Fruit fly (Drosophila melanogaster) whole organism, embryonic: ENCODE results near the gene CG32811.

Source experiments
- Abd-B ChIP-seq: fragments of 200-800 bp; sonication (Bioruptor generic); optimal IDR thresholded peaks from 2 replicates; lab custom pipeline; 2018; ENCODE audit warnings: missing biosample characterization, mild to moderate bottlenecking, missing genetic modification characterization, moderate library complexity
- Awh ChIP-seq: fragments of 200-800 bp; sonication (Bioruptor generic); IDR thresholded peaks from 2 replicates; pipeline ENCODE4, ENCODE4 v1.3.6; 2022; ENCODE audit warnings: missing biosample characterization, missing genetic modification characterization
- Bgb ChIP-seq: fragments of 200-800 bp; sonication (Bioruptor generic); IDR thresholded peaks from 2 replicates; pipeline ENCODE4 v1.3.6; 2022; ENCODE audit warnings: missing biosample characterization, missing genetic modification characterization; ENCODE audit not compliant: partially characterized antibody
- Blimp-1 ChIP-seq: fragments of 200-800 bp; sonication (Bioruptor generic); optimal IDR thresholded peaks from 3 replicates; lab custom pipeline; 2018; ENCODE audit warnings: missing biosample characterization, missing genetic modification characterization, mild to moderate bottlenecking, moderate library complexity, missing genetic modification reagents
- CG1024 ChIP-seq: fragments of 200-800 bp; sonication (Bioruptor generic); IDR thresholded peaks from 2 replicates; pipeline ENCODE4 v1.3.6; 2022; ENCODE audit warnings: missing biosample characterization, missing genetic modification characterization
- CG10267 ChIP-seq: fragments of 200-800 bp; sonication (Bioruptor generic); optimal IDR thresholded peaks from 2 replicates; lab custom pipeline; 2018; ENCODE audit warnings: missing biosample characterization, mild to moderate bottlenecking, missing genetic modification characterization, moderate library complexity
- CG11085 ChIP-seq: fragments of 200-800 bp; sonication (Bioruptor generic); IDR thresholded peaks from 2 replicates; pipeline ENCODE4 v1.3.6; 2022; ENCODE audit warnings: missing biosample characterization, missing genetic modification characterization
- CG11456 ChIP-seq: fragments of 200-800 bp; sonication (Bioruptor generic); IDR thresholded peaks from 3 replicates; pipeline ENCODE4 v1.3.6; 2022; ENCODE audit warnings: missing biosample characterization, missing genetic modification characterization
- CG12155 ChIP-seq: fragments of 200-800 bp; sonication (Bioruptor generic); optimal IDR thresholded peaks from 3 replicates; lab custom pipeline; 2016; ENCODE audit warnings: missing biosample characterization, missing genetic modification characterization
- CG12219 ChIP-seq: fragments of 200-800 bp; sonication (Bioruptor generic); optimal IDR thresholded peaks from 3 replicates; lab custom pipeline; 2018; ENCODE audit warnings: missing biosample characterization, mild to moderate bottlenecking, missing genetic modification characterization
- CG13296 ChIP-seq: fragments of 200-800 bp; sonication (Bioruptor generic); optimal IDR thresholded peaks from 3 replicates; lab custom pipeline; 2018; ENCODE audit warnings: missing biosample characterization, mild to moderate bottlenecking, missing genetic modification characterization
- CG15601 ChIP-seq: fragments of 200-800 bp; sonication (Bioruptor generic); optimal IDR thresholded peaks from 3 replicates; lab custom pipeline; 2019; ENCODE audit warnings: missing biosample characterization, mild to moderate bottlenecking, missing genetic modification characterization, moderate library complexity
- CG31388 ChIP-seq: fragments of 200-800 bp; sonication (Bioruptor generic); optimal IDR thresholded peaks from 2 replicates; lab custom pipeline; 2016; ENCODE audit warnings: missing biosample characterization, missing genetic modification characterization
- CHES-1-like ChIP-seq: fragments of 200-800 bp; sonication (Bioruptor generic); optimal IDR thresholded peaks from 2 replicates; lab custom pipeline; 2016; ENCODE audit warnings: missing biosample characterization, missing genetic modification characterization
- Drgx ChIP-seq: fragments of 200-800 bp; sonication (Bioruptor generic); IDR thresholded peaks from 2 replicates; pipeline ENCODE4 v1.3.6; 2022; ENCODE audit warnings: missing biosample characterization, missing genetic modification characterization
- E2f1 ChIP-seq: fragments of 200-800 bp; sonication (Bioruptor generic); IDR thresholded peaks from 2 replicates; pipeline ENCODE4 v1.3.6; 2022; ENCODE audit warnings: missing biosample characterization, missing genetic modification characterization
- Hr39 ChIP-seq: fragments of >200 bp; optimal IDR thresholded peaks from 2 replicates; lab custom pipeline; 2017
- MBD-R2 ChIP-seq: fragments of 200-800 bp; sonication (Bioruptor generic); IDR thresholded peaks from 2 replicates; pipeline ENCODE4 v1.3.6; 2022; ENCODE audit warnings: missing biosample characterization, missing genetic modification characterization
- MESR4 ChIP-seq: fragments of 200-800 bp; sonication (Bioruptor generic); optimal IDR thresholded peaks from 2 replicates; lab custom pipeline; 2018; ENCODE audit warnings: missing biosample characterization, mild to moderate bottlenecking, missing genetic modification characterization, moderate library complexity
- Med ChIP-seq: fragments of 200-800 bp; sonication (Bioruptor generic); peaks from one replicate; lab custom pipeline; 2016; ENCODE audit warnings: missing biosample characterization, missing genetic modification characterization, mild to moderate bottlenecking, inconsistent platforms, moderate library complexity
- NC2α ChIP-seq: fragments of 200-800 bp; sonication (Bioruptor generic); optimal IDR thresholded peaks from 2 replicates; lab custom pipeline; 2016; ENCODE audit warnings: missing biosample characterization, missing genetic modification characterization
- Nf-YB ChIP-seq: fragments of 200-800 bp; sonication (Bioruptor generic); optimal IDR thresholded peaks from 3 replicates; lab custom pipeline; 2019; ENCODE audit warnings: missing biosample characterization, mild to moderate bottlenecking, missing genetic modification characterization, moderate library complexity
- Six4 ChIP-seq: fragments of 200-800 bp; sonication (Bioruptor generic); optimal IDR thresholded peaks from 2 replicates; lab custom pipeline; 2016; ENCODE audit warnings: missing biosample characterization, missing genetic modification characterization
- Sry-δ ChIP-seq: fragments of 200-800 bp; sonication (Bioruptor generic); optimal IDR thresholded peaks from 2 replicates; lab custom pipeline; 2016; ENCODE audit warnings: missing biosample characterization, missing genetic modification characterization
- Ssrp ChIP-seq: fragments of 200-800 bp; sonication (Bioruptor generic); optimal IDR thresholded peaks from 2 replicates; lab custom pipeline; 2018; ENCODE audit warnings: missing biosample characterization, mild to moderate bottlenecking, missing genetic modification characterization, moderate library complexity
- aop ChIP-seq: fragments of 200-800 bp; sonication (Bioruptor generic); IDR thresholded peaks from 2 replicates; pipeline ENCODE4 v1.3.6; 2022; ENCODE audit warnings: missing biosample characterization, missing genetic modification characterization
- ase ChIP-seq: fragments of 200-800 bp; sonication (Bioruptor generic); IDR thresholded peaks from 3 replicates; pipeline ENCODE4 v1.3.6; 2022; ENCODE audit warnings: missing biosample characterization, missing genetic modification characterization
- ato ChIP-seq: fragments of 200-800 bp; sonication (Bioruptor generic); IDR thresholded peaks from 2 replicates; pipeline ENCODE4 v1.3.6; 2022; ENCODE audit warnings: missing biosample characterization, missing genetic modification characterization; ENCODE audit not compliant: partially characterized antibody
- bcd ChIP-seq: fragments of 200-800 bp; sonication (Bioruptor generic); optimal IDR thresholded peaks from 2 replicates; lab custom pipeline; 2017; ENCODE audit warnings: missing biosample characterization, mild to moderate bottlenecking, missing genetic modification characterization
- br ChIP-seq: fragments of >200 bp; optimal IDR thresholded peaks from 2 replicates; lab custom pipeline; 2017
- cg ChIP-seq: fragments of 200-800 bp; sonication (Bioruptor generic); optimal IDR thresholded peaks from 3 replicates; lab custom pipeline; 2019; ENCODE audit warnings: missing biosample characterization, mild to moderate bottlenecking, missing genetic modification characterization, moderate library complexity
- chif ChIP-seq, 2 experiments: fragments of 200-800 bp; sonication (Bioruptor generic); optimal IDR thresholded peaks; 3 replicates each; lab custom pipeline; 2016; ENCODE audit warnings: missing biosample characterization in 2 of 2, missing genetic modification characterization in 2 of 2
- dmrt11E ChIP-seq: fragments of 200-800 bp; sonication (Bioruptor generic); optimal IDR thresholded peaks from 3 replicates; lab custom pipeline; 2018; ENCODE audit warnings: missing biosample characterization, mild to moderate bottlenecking, missing genetic modification characterization, moderate library complexity
- ftz-f1 ChIP-seq: fragments of 200-800 bp; sonication (Bioruptor generic); optimal IDR thresholded peaks from 2 replicates; lab custom pipeline; 2016; ENCODE audit warnings: missing biosample characterization, missing genetic modification characterization
- hbn ChIP-seq: fragments of 200-800 bp; sonication (Bioruptor generic); IDR thresholded peaks from 2 replicates; pipeline ENCODE4 v1.3.6; 2022; ENCODE audit warnings: missing biosample characterization, missing genetic modification characterization; ENCODE audit not compliant: partially characterized antibody
- ind ChIP-seq: fragments of 200-800 bp; sonication (Bioruptor generic); optimal IDR thresholded peaks from 3 replicates; lab custom pipeline; 2016; ENCODE audit warnings: missing biosample characterization, missing genetic modification characterization
- jumu ChIP-seq: fragments of 200-800 bp; sonication (Bioruptor generic); optimal IDR thresholded peaks from 3 replicates; lab custom pipeline; 2016; ENCODE audit warnings: missing biosample characterization, missing genetic modification characterization
- kni ChIP-seq: fragments of 200-800 bp; sonication (Bioruptor generic); optimal IDR thresholded peaks from 3 replicates; lab custom pipeline; 2017; ENCODE audit warnings: mild to moderate bottlenecking, missing biosample characterization, missing genetic modification reagents, missing genetic modification characterization
- knrl ChIP-seq: fragments of 200-800 bp; sonication (Bioruptor generic); IDR thresholded peaks from 3 replicates; pipeline ENCODE4 v1.3.6; 2022; ENCODE audit warnings: missing biosample characterization, missing genetic modification characterization; ENCODE audit not compliant: partially characterized antibody
- lmd ChIP-seq: fragments of 200-800 bp; sonication (Bioruptor generic); IDR thresholded peaks from 2 replicates; pipeline ENCODE4 v1.3.6; 2022; ENCODE audit warnings: missing biosample characterization, missing genetic modification characterization
- pan ChIP-seq, 4 experiments: fragments of >200 bp in 3 of 4; fragments of 200-800 bp in 1 of 4; sonication (Bioruptor generic) in 1 of 4; optimal IDR thresholded peaks in 3 of 4; IDR thresholded peaks in 1 of 4; 2 replicates each; pipeline versions ENCODE4 v1.3.6 to Lab custom; 2017 to 2022; ENCODE audit warnings: missing biosample characterization in 2 of 4, missing genetic modification characterization in 2 of 4, mixed read lengths in 1 of 4
- peb ChIP-seq: fragments of 200-800 bp; sonication (Bioruptor generic); IDR thresholded peaks from 2 replicates; pipeline ENCODE4 v1.3.6; 2022; ENCODE audit warnings: missing biosample characterization, missing genetic modification characterization
- psq ChIP-seq: fragments of 200-800 bp; sonication (Bioruptor generic); optimal IDR thresholded peaks from 2 replicates; lab custom pipeline; 2017; ENCODE audit warnings: missing biosample characterization, missing genetic modification characterization
- rib ChIP-seq: fragments of 200-800 bp; sonication (Bioruptor generic); IDR thresholded peaks from 2 replicates; pipeline ENCODE4 v1.3.6; 2022; ENCODE audit warnings: missing biosample characterization, missing genetic modification characterization
- row ChIP-seq: fragments of 200-800 bp; sonication (Bioruptor generic); IDR thresholded peaks from 3 replicates; pipeline ENCODE4 v1.3.6; 2022; ENCODE audit warnings: missing biosample characterization, missing genetic modification characterization
- schlank ChIP-seq: fragments of 200-800 bp; sonication (Bioruptor generic); optimal IDR thresholded peaks from 2 replicates; lab custom pipeline; 2018; ENCODE audit warnings: missing biosample characterization, mild to moderate bottlenecking, missing genetic modification characterization
- shn ChIP-seq: fragments of 200-800 bp; sonication (Bioruptor generic); optimal IDR thresholded peaks from 3 replicates; lab custom pipeline; 2016; ENCODE audit warnings: missing biosample characterization, missing genetic modification characterization
- sima ChIP-seq: fragments of 200-800 bp; sonication (Bioruptor generic); optimal IDR thresholded peaks from 2 replicates; lab custom pipeline; 2016; ENCODE audit warnings: missing biosample characterization, missing genetic modification characterization
- sr ChIP-seq: fragments of 200-800 bp; sonication (Bioruptor generic); IDR thresholded peaks from 3 replicates; pipeline ENCODE4 v1.3.6; 2022; ENCODE audit warnings: missing biosample characterization, missing genetic modification characterization
- tio ChIP-seq: fragments of 200-800 bp; sonication (Bioruptor generic); optimal IDR thresholded peaks from 2 replicates; lab custom pipeline; 2017; ENCODE audit warnings: missing biosample characterization, missing genetic modification characterization, inconsistent platforms
- zen ChIP-seq: fragments of 200-800 bp; sonication (Bioruptor generic); optimal IDR thresholded peaks from 3 replicates; lab custom pipeline; 2018; ENCODE audit warnings: missing biosample characterization, mild to moderate bottlenecking, missing genetic modification characterization, moderate library complexity

Gene CG32811

dm6 chrX:1272848-1273247 is 25.3 kb downstream of the CG32811 start (continued):
- TF ChIP-seq aop (no peak), E2f1 (0 out of 2 replicates have a peak, but pooled peaks have one; percentile 19), Sry-δ (GFP tag; lab: Kevin White, UChicago) (no peak), MESR4 (GFP tag; lab: Kevin White, UChicago) (no peak), jumu (GFP tag; lab: Kevin White, UChicago) (peak; percentile 34), hbn (no peak), NC2α (GFP tag; lab: Kevin White, UChicago) (no peak), psq (no peak), pan (optimal IDR thresholded peaks at IDR 0.05; lab: Kevin White, UChicago) (no peak), pan (GFP tag; optimal IDR thresholded peaks at IDR 0.05 in 1 of 2, IDR thresholded peaks at IDR 0.05 in 1 of 2) (peak in 1 of 2 experiments; percentile 59), ftz-f1 (GFP tag; lab: Kevin White, UChicago) (no peak), kni (GFP tag; lab: Kevin White, UChicago) (no peak), dmrt11E (tag; lab: Kevin White, UChicago) (peak; percentile 23), CG11456 (GFP tag; lab: Robert Waterston, UW) (no peak), chif (GFP tag; optimal IDR thresholded peaks at IDR 0.05; lab: Kevin White, UChicago) (peak; percentile 30 to 46), CG13296 (no peak), Abd-B (GFP tag; lab: Kevin White, UChicago) (peak; percentile 44), CHES-1-like (GFP tag; lab: Kevin White, UChicago) (peak; percentile 2), Nf-YB (no peak), ind (GFP tag; lab: Kevin White, UChicago) (peak; percentile 53), Hr39 (no peak), Ssrp (tag; lab: Kevin White, UChicago) (peak; percentile 53), Med (GFP tag; lab: Kevin White, UChicago) (peak; percentile 87), Awh (peak; percentile 57; the same call in 1 of the 2 replicates), CG15601 (tag; lab: Kevin White, UChicago) (peak; percentile 64), row (peak; percentile 71), rib (no peak), bcd (GFP tag; lab: Kevin White, UChicago) (peak; percentile 40), CG12219 (peak; percentile 38), tio (peak; percentile 35), schlank (no peak), Six4 (GFP tag; lab: Kevin White, UChicago) (peak; percentile 24), sima (no peak), CG31388 (GFP tag; lab: Kevin White, UChicago) (no peak), Bgb (GFP tag; lab: Robert Waterston, UW) (no peak), Blimp-1 (GFP tag; lab: Kevin White, UChicago) (peak; percentile 75), ase (GFP tag; lab: Robert Waterston, UW) (no peak), CG1024 (GFP tag; lab: Robert Waterston, UW) (peak; percentile 44; the same call in 1 of the 2 replicates), lmd (peak; percentile 66), knrl (GFP tag; lab: Robert Waterston, UW) (no peak), CG12155 (GFP tag; lab: Kevin White, UChicago) (peak; percentile 34), zen (tag; lab: Kevin White, UChicago) (no peak), Drgx (GFP tag; lab: Robert Waterston, UW) (no peak), shn (GFP tag; lab: Kevin White, UChicago) (peak; percentile 30), peb (GFP tag; lab: Robert Waterston, UW) (peak; percentile 42; the same call in 1 of the 2 replicates), ato (GFP tag; lab: Robert Waterston, UW) (no peak), CG10267 (tag; lab: Kevin White, UChicago) (peak; percentile 41), sr (GFP tag; lab: Robert Waterston, UW) (no peak), CG11085 (GFP tag; lab: Robert Waterston, UW) (no peak), MBD-R2 (no peak), cg (GFP tag; lab: Kevin White, UChicago) (no peak), br (lab: Kevin White, UChicago) (no peak)
